Worm (Caenorhabditis elegans): ENCODE results near the gene srg-11.

Gene srg-11

DNA sequence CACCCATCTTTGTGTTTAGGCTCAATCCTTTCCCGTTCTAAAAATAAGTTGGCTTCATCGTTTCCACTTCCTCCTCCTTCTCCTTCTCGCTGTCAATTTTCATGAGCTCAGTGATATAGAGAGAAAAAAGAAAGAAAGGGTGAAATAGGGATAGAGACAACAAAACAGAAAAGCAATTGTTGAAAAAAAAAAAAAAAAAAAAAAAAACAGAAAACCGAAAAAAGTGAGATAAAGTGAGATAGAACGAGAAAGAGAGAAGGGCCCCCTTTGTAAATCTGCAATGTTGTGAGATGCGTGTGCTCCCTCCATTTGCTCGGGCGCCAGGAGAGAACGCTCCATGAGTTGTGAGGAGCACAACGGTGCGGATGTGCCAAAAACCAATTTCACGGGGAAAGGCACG is 44.1 kb downstream of the srg-11 start (continued):
- TF ChIP-seq nhr-19 (GFP tag; conservative IDR thresholded peaks at IDR 0.05) (no peak; the same call in 1 of the 2 replicates), dpl-1 (GFP tag; optimal IDR thresholded peaks at IDR 0.05) (peak in 1 of 3 experiments; percentile 6)
